Fruit fly (Drosophila melanogaster): ENCODE data around the gene CG8188.

dm6 chrX:17682745-17683505, 19.9 kb downstream of the CG8188 start:
- TF ChIP-seq CG8478 (optimal IDR thresholded peaks at IDR 0.05): no peak
- no peak for TF ChIP-seq pan (optimal IDR thresholded peaks at IDR 0.05)
- TF ChIP-seq usp (GFP tag; optimal IDR thresholded peaks at IDR 0.05): no peak
- no peak for TF ChIP-seq Dll (optimal IDR thresholded peaks at IDR 0.05)
- no peak for TF ChIP-seq psq (optimal IDR thresholded peaks at IDR 0.05)
